Fruit fly (Drosophila melanogaster): ENCODE results near the gene crim.

Gene crim

dm6 chr3L:11711059-11711628 lies at the start of gene crim:
Gene crim (minus strand): TSS chr3L:11711386.
- TF ChIP-seq CG8478 (optimal IDR thresholded peaks at IDR 0.05) (no peak), CTCF (optimal IDR thresholded peaks at IDR 0.05) (peak in 1 of 2 experiments; percentile 9)

dm6 chr3L:11751005-11751404 lies 39.8 kb upstream of the crim start, which contains the start of gene Gr68a:
Gene Gr68a (plus strand): TSS chr3L:11751305.
- TF ChIP-seq CG8478 (optimal IDR thresholded peaks at IDR 0.05) (no peak), CTCF (optimal IDR thresholded peaks at IDR 0.05) (no peak)

- no peak for TF ChIP-seq CTCF (optimal IDR thresholded peaks at IDR 0.05)
- no peak for TF ChIP-seq CG8478 (optimal IDR thresholded peaks at IDR 0.05)
Observed at dm6 chr3L:11731841-11732240, 20.7 kb upstream of the crim start, which contains the start of gene CG32087. Gene CG32087 (plus strand): TSS chr3L:11732141.

- TF ChIP-seq CG8478 (optimal IDR thresholded peaks at IDR 0.05), result no peak
- no peak for TF ChIP-seq CTCF (optimal IDR thresholded peaks at IDR 0.05)
Observed at dm6 chr3L:11728147-11728546, 17.0 kb upstream of the crim start, which contains the start of gene sunn. Gene sunn (plus strand): TSS chr3L:11728348.

dm6 chr3L:11721498-11721946 lies 10.3 kb upstream of the crim start:
- no peak for TF ChIP-seq CTCF (optimal IDR thresholded peaks at IDR 0.05)
- TF ChIP-seq CG8478 (optimal IDR thresholded peaks at IDR 0.05), result no peak

DNA sequence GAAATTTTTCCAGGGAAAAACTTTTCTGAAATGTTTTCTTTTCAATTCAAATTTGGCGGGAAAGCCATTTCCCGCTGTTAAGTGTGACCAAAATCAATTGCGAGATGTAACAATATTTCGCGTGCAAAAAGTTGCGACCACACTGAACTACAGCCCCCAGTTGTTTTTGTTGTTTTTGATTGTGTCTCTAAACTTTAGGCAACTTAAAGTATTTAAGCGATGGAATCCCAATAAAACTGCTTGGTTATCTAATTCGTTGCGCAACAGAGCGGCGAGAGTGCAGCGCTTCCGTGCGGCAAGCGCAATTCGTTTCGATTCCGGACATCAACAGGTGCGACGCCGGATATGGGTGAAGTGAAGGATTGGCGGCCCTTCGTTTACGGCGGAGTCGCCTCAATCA lies 9.6 kb upstream of the crim start, which contains the start of gene Bmcp:
TSS of gene Bmcp (plus strand) at position 155 of the 400 bp plus-strand sequence.
- TF ChIP-seq CTCF (optimal IDR thresholded peaks at IDR 0.05), result no peak
- TF ChIP-seq CG8478 (optimal IDR thresholded peaks at IDR 0.05), result no peak

DNA sequence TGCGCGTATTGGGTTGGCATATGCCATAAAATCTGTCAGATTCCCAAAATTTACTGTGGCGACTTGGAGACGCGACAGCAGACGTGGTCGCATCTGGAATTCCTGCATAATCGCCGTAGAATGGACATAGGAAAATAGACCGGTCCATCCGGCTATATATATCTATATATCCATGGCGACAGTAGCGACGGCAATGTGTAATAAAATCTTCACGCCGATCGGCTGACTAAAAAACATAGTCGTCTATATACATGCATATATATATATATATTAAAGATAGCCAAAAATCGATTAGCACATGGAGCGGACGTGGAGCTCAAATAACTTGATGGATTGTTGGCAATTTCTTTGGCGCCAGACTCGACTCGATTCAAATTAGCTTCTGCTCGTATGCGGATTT lies 6.8 kb upstream of the crim start:
- TF ChIP-seq CTCF (optimal IDR thresholded peaks at IDR 0.05), result no peak
- no peak for TF ChIP-seq CG8478 (optimal IDR thresholded peaks at IDR 0.05)

DNA sequence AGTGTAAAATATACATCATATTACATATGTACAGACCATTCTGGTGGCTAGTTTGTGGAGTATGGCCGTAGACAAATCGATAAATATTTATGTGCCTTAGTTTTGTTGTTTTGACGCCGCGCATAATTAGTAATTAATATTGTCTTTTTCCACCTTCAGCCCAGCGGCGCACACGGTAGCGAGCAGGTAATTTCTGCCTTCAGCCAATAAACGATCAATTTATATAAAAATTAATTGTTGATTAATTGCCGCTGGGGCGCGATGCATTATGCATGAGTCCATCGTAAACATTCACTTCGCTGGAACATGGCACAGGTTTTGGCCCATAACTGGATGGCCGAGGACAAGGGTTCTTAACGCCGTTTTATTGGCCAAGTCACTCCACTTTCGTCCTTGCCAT lies 6.1 kb upstream of the crim start:
- TF ChIP-seq CG8478 (optimal IDR thresholded peaks at IDR 0.05), result no peak
- TF ChIP-seq CTCF (optimal IDR thresholded peaks at IDR 0.05), result no peak

- no peak for TF ChIP-seq CG8478 (optimal IDR thresholded peaks at IDR 0.05)
- no peak for TF ChIP-seq CTCF (optimal IDR thresholded peaks at IDR 0.05)
Observed at dm6 chr3L:11716899-11717298, 5.7 kb upstream of the crim start.

- TF ChIP-seq CG8478 (optimal IDR thresholded peaks at IDR 0.05), result no peak
- no peak for TF ChIP-seq CTCF (optimal IDR thresholded peaks at IDR 0.05)
Observed at dm6 chr3L:11716347-11716746, 5.2 kb upstream of the crim start.

dm6 chr3L:11715187-11715586 lies 4.0 kb upstream of the crim start, which contains the start of gene CG14132:
Gene CG14132 (minus strand): TSS chr3L:11715285.
- TF ChIP-seq CTCF (optimal IDR thresholded peaks at IDR 0.05) (no peak), CG8478 (optimal IDR thresholded peaks at IDR 0.05) (no peak)

dm6 chr3L:11712839-11713238 lies 1.7 kb upstream of the crim start:
- no peak for TF ChIP-seq CTCF (optimal IDR thresholded peaks at IDR 0.05)
- TF ChIP-seq CG8478 (optimal IDR thresholded peaks at IDR 0.05), result no peak

- TF ChIP-seq CG8478 (optimal IDR thresholded peaks at IDR 0.05), result no peak
- TF ChIP-seq CTCF (optimal IDR thresholded peaks at IDR 0.05), result no peak
Observed at dm6 chr3L:11711789-11712188, 603 bp upstream of the crim start.

DNA sequence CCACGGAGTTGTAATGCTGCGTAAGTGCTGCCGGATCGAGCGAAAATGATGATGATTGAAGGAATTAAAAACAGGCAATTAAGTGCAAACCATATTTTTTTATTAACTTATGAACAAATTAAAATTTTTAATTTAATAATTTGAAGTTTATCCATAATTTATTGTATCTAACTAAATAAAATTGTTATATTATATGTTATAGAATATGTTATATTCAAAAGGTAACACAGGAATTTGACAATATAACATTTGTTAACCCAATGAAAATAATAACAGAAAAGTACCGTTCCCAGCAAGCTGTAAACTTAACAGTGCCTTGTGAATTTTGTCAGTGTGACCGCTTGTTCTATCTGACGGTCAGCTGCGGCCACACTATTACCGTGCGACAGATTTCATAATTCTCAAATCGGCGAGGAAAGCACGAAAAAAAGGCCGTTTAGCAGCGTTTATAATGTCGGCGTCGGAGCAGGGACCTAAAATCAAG lies 2.5 kb downstream of the crim start, which contains the start of the genes Ccdc56 and mtTFB1:
TSS of gene Ccdc56 (plus strand) at position 347 of the 484 bp plus-strand sequence.
TSS of gene mtTFB1 (plus strand) at position 347 of the 484 bp plus-strand sequence.
- TF ChIP-seq CG8478 (optimal IDR thresholded peaks at IDR 0.05), result no peak

DNA sequence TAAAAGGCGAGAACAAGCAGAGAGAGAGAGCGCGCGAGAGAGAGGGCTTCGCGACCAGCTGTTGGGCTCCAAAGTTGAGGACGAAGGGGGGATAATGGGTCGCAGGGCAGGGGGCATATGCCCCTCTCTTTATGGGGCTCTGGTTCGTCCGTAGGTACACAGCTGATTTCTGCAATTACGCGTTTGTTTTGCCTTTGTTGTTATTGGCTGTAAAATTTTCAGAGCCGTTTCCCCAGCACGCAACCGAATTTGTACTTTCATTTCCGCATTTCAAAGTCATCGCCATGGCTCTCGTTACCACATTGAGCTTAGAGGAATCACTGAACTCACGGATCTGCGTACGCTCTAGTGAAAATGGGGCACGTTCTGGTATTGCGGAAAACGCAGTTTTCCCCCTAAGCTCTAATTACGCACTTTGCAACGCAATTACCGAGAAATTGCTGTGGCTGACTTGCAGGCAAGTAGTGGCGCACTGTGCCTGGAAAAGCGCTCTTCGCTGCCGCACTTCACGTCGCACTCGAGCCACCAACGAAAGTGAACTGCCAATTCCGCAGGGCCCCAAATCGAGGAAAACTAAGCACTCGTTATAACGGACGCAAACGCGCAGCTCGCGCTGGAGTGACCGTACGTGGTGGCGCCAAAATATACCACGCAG lies 3.1 kb downstream of the crim start, which contains the start of gene CG11658:
TSS of gene CG11658 (minus strand) at position 576 of the 655 bp plus-strand sequence.
- TF ChIP-seq CG8478 (optimal IDR thresholded peaks at IDR 0.05) (no peak), CTCF (optimal IDR thresholded peaks at IDR 0.05) (no peak)
